Worm (Caenorhabditis elegans): ENCODE results near the gene H03G16.1.
A peak's percentile ranks its signal among the peaks of the same experiment; 100 is the strongest.

H03G16.1 gene

DNA sequence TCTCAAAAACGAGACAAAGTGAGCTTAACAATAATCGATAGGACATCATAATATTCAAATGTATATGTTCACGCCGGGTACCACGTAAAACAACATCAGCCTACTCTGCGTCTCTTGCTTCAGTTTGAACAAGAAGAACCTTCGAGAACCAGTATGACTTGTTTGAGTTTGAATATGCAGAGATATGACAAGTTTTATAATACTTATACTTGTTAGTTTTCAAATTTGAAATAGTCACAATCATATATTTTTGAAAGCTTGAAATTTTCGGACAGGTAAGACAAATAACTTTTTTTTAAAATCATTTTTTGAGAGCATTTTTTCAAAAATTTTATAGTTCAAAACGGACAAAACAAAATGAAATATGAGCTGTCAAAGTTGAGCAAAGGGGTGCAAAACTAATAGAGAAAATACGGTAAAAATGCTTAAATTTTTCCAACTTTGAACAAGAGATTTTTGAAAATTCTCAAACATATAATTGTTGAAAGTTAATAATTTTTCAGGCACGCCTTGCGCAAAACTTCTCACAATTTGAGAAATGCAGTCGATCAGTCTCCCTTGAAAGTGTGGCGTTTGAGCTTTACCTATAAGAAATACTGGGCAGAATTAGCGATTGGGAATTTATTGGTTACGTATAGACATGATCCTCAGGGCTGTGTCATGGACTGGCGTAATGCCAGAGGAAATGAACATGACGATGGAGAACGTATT is at the start of gene H03G16.1:
TSS of gene H03G16.1 (plus strand) at position 661 of the 711 bp plus-strand sequence.
- TF ChIP-seq ztf-11 (tag; optimal IDR thresholded peaks at IDR 0.05) (no peak), bed-3 (GFP tag; optimal IDR thresholded peaks at IDR 0.05) (no peak), ceh-43 (GFP tag; optimal IDR thresholded peaks at IDR 0.05) (no peak), blmp-1 (tag; optimal IDR thresholded peaks at IDR 0.05) (no peak), elt-1 (tag; optimal IDR thresholded peaks at IDR 0.05; ENCODE audit: borderline replicate concordance, insufficient read depth) (no peak), zip-8 (tag; optimal IDR thresholded peaks at IDR 0.05) (no peak), cnd-1 (tag; optimal IDR thresholded peaks at IDR 0.05) (no peak), lin-13 (tag; optimal IDR thresholded peaks at IDR 0.05) (no peak), mab-5 (tag; optimal IDR thresholded peaks at IDR 0.05) (no peak), nhr-12 (tag; optimal IDR thresholded peaks at IDR 0.05) (no peak), lsy-2 (tag; optimal IDR thresholded peaks at IDR 0.05) (no peak), tbx-8 (GFP tag; optimal IDR thresholded peaks at IDR 0.05) (no peak), unc-120 (tag; optimal IDR thresholded peaks at IDR 0.05; ENCODE audit: poor library complexity, severe bottlenecking) (no peak), flh-1 (GFP tag; optimal IDR thresholded peaks at IDR 0.05) (no peak), ceh-83 (GFP tag; optimal IDR thresholded peaks at IDR 0.05) (no peak)

DNA sequence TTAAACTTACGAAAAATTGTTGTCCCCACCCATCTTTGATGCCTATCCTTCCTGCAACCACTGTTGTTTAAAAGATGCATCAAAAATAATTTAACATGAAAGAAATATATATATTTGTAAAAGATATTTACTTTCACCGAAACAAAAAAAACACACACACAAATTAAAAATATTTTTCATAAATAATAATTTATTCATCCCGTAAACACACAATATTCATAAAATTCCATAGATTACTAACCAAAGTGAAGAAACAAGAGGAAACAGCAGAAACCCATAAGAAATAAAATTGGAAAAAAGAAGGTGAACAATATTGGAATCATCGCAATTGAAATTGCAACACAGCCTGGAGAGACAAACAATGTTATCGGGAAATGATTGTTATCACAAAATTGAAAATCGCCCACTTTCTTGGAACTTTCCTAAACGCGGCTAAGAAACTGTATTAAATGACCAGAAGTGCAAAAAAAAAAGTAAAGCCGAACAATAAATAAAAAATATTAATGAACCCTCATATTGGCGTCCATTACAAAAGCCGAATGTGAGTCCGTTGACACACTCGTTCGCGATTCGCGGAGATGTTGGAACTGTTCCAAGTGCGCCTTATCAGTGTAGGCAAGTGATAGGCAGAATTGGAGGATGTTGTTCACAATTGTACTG is 49.7 kb upstream of the H03G16.1 start, which contains the start of gene slc-25A18.1:
TSS of gene slc-25A18.1 (minus strand) at position 51 of the 660 bp plus-strand sequence.
- no peak for TF ChIP-seq nhr-237 (tag; optimal IDR thresholded peaks at IDR 0.05)
- TF ChIP-seq snpc-4 (tag; optimal IDR thresholded peaks at IDR 0.05): no peak
- TF ChIP-seq blmp-1 (tag; optimal IDR thresholded peaks at IDR 0.05): no peak
- TF ChIP-seq sptf-1 (tag; optimal IDR thresholded peaks at IDR 0.05): no peak
- no peak for TF ChIP-seq elt-1 (tag; optimal IDR thresholded peaks at IDR 0.05; ENCODE audit: borderline replicate concordance, insufficient read depth)
- no peak for TF ChIP-seq mab-5 (tag; optimal IDR thresholded peaks at IDR 0.05)
- TF ChIP-seq ham-2 (GFP tag; optimal IDR thresholded peaks at IDR 0.05): no peak
- no peak for TF ChIP-seq nhr-2 (tag; optimal IDR thresholded peaks at IDR 0.05)
- TF ChIP-seq drap-1 (GFP tag; optimal IDR thresholded peaks at IDR 0.05): no peak
- TF ChIP-seq sem-2 (GFP tag; optimal IDR thresholded peaks at IDR 0.05): no peak
- no peak for TF ChIP-seq ceh-83 (GFP tag; optimal IDR thresholded peaks at IDR 0.05)
- TF ChIP-seq tbx-8 (GFP tag; optimal IDR thresholded peaks at IDR 0.05): no peak
- no peak for TF ChIP-seq ceh-43 (GFP tag; optimal IDR thresholded peaks at IDR 0.05)
- TF ChIP-seq nhr-28 (tag; optimal IDR thresholded peaks at IDR 0.05): no peak
- TF ChIP-seq elt-3 (tag; optimal IDR thresholded peaks at IDR 0.05): no peak

DNA sequence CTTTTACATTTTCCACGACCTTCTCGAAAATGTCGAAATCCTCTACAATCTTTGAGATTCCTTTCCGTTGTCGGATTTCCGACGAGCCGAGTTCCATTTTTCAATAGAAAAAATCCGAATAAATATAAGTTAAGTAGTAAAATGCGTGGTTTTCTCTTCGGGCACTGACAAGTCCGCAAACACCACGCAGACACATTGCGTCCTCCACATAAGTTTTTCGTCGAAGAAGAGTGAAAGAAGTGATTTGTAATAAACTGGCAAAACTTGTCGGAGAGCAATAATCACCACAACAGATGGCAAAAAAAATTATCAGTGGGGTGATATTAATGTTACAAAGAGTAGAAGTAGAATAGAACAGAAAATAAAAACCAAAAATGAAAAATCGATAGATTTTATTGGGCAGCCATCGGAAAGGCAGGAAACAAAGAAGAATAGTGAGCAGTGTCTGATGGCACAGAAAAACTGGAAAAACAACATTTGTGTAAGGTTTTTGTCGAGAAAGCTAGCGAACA is 46.8 kb upstream of the H03G16.1 start, which contains the start of gene ergi-2:
TSS of gene ergi-2 (minus strand) at position 462 of the 512 bp plus-strand sequence.
- TF ChIP-seq ces-1 (GFP tag; optimal IDR thresholded peaks at IDR 0.05): peak; percentile 16
- TF ChIP-seq mep-1 (tag; optimal IDR thresholded peaks at IDR 0.05): peak; percentile 30
- TF ChIP-seq ceh-39 (tag; optimal IDR thresholded peaks at IDR 0.05): no peak

DNA sequence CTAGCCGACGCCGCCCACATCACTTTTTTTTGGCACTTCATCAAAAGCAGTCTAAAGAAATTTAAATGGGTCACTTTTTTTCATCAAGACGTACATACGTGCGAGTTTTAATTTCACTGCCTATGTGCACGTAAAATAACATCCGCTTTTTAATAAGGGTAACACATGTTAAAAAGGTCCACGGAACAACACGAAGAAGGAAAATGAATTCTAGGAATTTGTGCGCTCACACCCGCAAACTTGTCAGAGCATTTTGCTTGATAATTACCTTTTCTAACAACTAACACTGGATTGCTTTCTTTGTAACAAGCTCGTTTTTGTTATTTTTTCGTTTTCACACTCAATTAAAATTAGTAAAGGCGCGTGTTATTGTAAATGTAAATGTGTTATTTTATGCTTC is 45.0 kb upstream of the H03G16.1 start:
- TF ChIP-seq ceh-43 (GFP tag; optimal IDR thresholded peaks at IDR 0.05): no peak
- TF ChIP-seq mep-1 (tag; optimal IDR thresholded peaks at IDR 0.05): no peak
- no peak for TF ChIP-seq flh-1 (GFP tag; optimal IDR thresholded peaks at IDR 0.05)
- no peak for TF ChIP-seq zip-8 (tag; optimal IDR thresholded peaks at IDR 0.05)
- no peak for TF ChIP-seq ztf-11 (tag; optimal IDR thresholded peaks at IDR 0.05)
- TF ChIP-seq unc-39 (tag; optimal IDR thresholded peaks at IDR 0.05): no peak

DNA sequence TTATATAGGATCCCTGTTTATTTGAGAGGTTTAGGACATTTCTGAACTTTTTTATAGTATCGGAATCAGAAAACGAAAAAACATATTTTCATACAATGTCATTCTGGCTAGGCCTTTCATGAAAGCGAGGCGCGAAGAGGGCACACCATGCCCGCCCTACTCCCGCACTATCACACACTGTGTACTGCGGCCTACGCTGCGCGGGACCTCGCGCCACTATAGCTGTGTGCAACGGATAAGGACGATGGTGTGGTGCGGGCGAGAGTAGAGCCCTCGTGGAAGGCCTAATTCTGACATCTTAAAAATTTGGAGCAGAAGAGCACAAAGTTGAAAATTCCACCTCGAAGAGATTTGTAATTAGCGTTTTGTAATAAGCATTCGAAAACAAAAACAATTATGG is 42.7 kb upstream of the H03G16.1 start:
- no peak for TF ChIP-seq unc-62 (GFP tag; optimal IDR thresholded peaks at IDR 0.05)

Data from whole organism, mixed stage, embryonic.